Worm (Caenorhabditis elegans): ENCODE results near the gene selt-1.2.

DNA sequence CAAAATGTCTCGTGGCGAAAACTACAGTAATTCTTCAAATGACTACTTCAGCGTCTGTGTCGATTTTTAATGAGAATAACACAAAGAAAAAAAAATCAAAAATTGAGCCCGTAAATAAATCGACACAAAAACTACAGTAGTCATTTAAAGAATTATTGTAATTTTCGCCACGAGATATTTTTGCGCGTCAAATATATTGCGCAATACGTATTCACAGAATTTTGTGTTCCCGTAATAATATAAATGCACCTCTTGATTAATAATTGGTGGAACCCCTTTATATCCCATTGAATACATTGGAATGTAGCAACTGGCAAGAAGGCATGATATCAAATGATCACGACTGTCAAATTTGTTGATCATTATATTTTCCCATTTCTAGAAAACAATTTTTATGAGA lies 21.7 kb upstream of the selt-1.2 start:
- TF ChIP-seq fkh-10 (GFP tag; optimal IDR thresholded peaks at IDR 0.05) (no peak), nhr-12 (tag; optimal IDR thresholded peaks at IDR 0.05) (no peak), ztf-11 (tag; optimal IDR thresholded peaks at IDR 0.05) (no peak), unc-62 (GFP tag; optimal IDR thresholded peaks at IDR 0.05) (no peak), ceh-82 (tag; optimal IDR thresholded peaks at IDR 0.05) (no peak), R02D3.7 (tag; optimal IDR thresholded peaks at IDR 0.05) (no peak), zag-1 (tag; optimal IDR thresholded peaks at IDR 0.05) (no peak), tbx-2 (tag; optimal IDR thresholded peaks at IDR 0.05) (no peak), skn-1 (tag; optimal IDR thresholded peaks at IDR 0.05) (no peak), nhr-76 (tag; optimal IDR thresholded peaks at IDR 0.05) (no peak), lin-15B (tag; optimal IDR thresholded peaks at IDR 0.05) (no peak), ceh-16 (tag; optimal IDR thresholded peaks at IDR 0.05) (no peak)

Measured in whole organism, L3 larva.